Fruit fly (Drosophila melanogaster) whole organism, wandering third instar larva: ENCODE results near the gene dhd.
A peak's percentile ranks its signal among the peaks of the same experiment; 100 is the strongest.

ENCODE experiments used
- CG9705 ChIP-seq: fragments of 200-800 bp; sonication (Bioruptor generic); optimal IDR thresholded peaks from 2 replicates; lab custom pipeline; 2018; ENCODE audit warnings: missing biosample characterization, mild to moderate bottlenecking, missing genetic modification characterization
- CrebA ChIP-seq: fragments of 200-800 bp; sonication (Bioruptor generic); optimal IDR thresholded peaks from 2 replicates; lab custom pipeline; 2016; ENCODE audit warnings: missing biosample characterization, mild to moderate bottlenecking, missing genetic modification characterization, borderline replicate concordance
- GATAd ChIP-seq: sonication (Bioruptor generic); optimal IDR thresholded peaks from 2 replicates; lab custom pipeline; 2016; ENCODE audit warnings: missing biosample characterization, missing genetic modification characterization
- Myc ChIP-seq: fragments of >200 bp; optimal IDR thresholded peaks from 2 replicates; lab custom pipeline; 2017
- OdsH ChIP-seq: fragments of 200-800 bp; sonication (Bioruptor generic); optimal IDR thresholded peaks from 2 replicates; lab custom pipeline; 2016; ENCODE audit warnings: missing biosample characterization, mild to moderate bottlenecking, missing genetic modification characterization
- dl ChIP-seq, 2 experiments: fragments of 175-275, 200-275 bp in 1 of 2; fragments of 200-275 bp in 1 of 2; sonication (Bioruptor generic); optimal IDR thresholded peaks; lab custom pipeline; 2018; ENCODE audit warnings: mild to moderate bottlenecking in 2 of 2, missing biosample characterization in 2 of 2, missing genetic modification characterization in 2 of 2, moderate library complexity in 2 of 2; ENCODE audit not compliant: partially characterized antibody in 2 of 2, insufficient read depth in 1 of 2
- dmrt93B ChIP-seq: fragments of 200-800 bp; sonication (Bioruptor generic); optimal IDR thresholded peaks from 2 replicates; lab custom pipeline; 2018; ENCODE audit warnings: missing biosample characterization, mild to moderate bottlenecking, missing genetic modification characterization
- fru ChIP-seq: fragments of 200-800 bp; sonication (Bioruptor generic); optimal IDR thresholded peaks from 3 replicates; lab custom pipeline; 2016; ENCODE audit warnings: missing biosample characterization, mild to moderate bottlenecking, missing genetic modification characterization
- h ChIP-seq: fragments of 200-800 bp; sonication (Bioruptor generic); optimal IDR thresholded peaks from 3 replicates; lab custom pipeline; 2016; ENCODE audit warnings: missing biosample characterization, mild to moderate bottlenecking, missing genetic modification characterization
- lola ChIP-seq: fragments of >200 bp; optimal IDR thresholded peaks from 2 replicates; lab custom pipeline; 2017; ENCODE audit warnings: missing biosample characterization, missing genetic modification characterization
- usp ChIP-seq: fragments of >200 bp; optimal IDR thresholded peaks from 2 replicates; lab custom pipeline; 2017; ENCODE audit warnings: missing biosample characterization, missing genetic modification characterization

DNA sequence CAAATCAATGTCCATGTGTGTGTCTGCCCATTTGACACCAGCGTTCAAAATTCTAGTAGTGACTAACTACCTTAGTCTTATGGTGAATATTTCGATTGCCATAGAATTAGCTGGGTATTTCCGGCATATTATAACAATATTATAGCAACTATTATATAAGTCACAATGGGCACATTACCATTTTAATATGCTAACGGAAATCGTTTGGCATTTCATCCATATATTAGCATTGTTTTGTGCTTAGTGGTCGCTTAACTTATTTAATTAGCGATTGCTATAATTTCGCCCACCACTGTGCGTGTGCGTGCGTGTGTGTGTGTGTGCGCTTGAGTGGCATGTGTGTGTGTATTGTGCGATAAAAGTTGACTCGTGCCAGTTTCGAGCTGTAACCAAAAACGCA is 24.8 kb downstream of the dhd start:
- peak; percentile 26 for TF ChIP-seq OdsH (GFP tag; lab: Kevin White, UChicago)
- no peak for TF ChIP-seq dl (GFP tag; optimal IDR thresholded peaks at IDR 0.05; lab: Kevin White, UChicago; ENCODE audit: insufficient read depth in 1 of 2, partially characterized antibody in 2 of 2)
- no peak for TF ChIP-seq fru
- TF ChIP-seq GATAd, result no peak
- TF ChIP-seq h (GFP tag; lab: Kevin White, UChicago), result peak; percentile 61
- peak; percentile 80 for TF ChIP-seq CG9705 (GFP tag; lab: Kevin White, UChicago)
- TF ChIP-seq CrebA (GFP tag; lab: Kevin White, UChicago), result no peak
- peak; percentile 83 for TF ChIP-seq dmrt93B (GFP tag; lab: Kevin White, UChicago)
- TF ChIP-seq lola (GFP tag; lab: Kevin White, UChicago), result no peak
- TF ChIP-seq usp, result no peak
- no peak for TF ChIP-seq Myc (lab: Kevin White, UChicago)
